Worm (Caenorhabditis elegans) whole organism, late embryonic: ENCODE results near the gene Y39F10C.3.

Experiments used
- ceh-18 ChIP-seq: sonication (generic microtip); optimal IDR thresholded peaks from 2 replicates; lab custom pipeline; 2016; ENCODE audit warnings: missing genetic modification characterization, missing compliant biosample characterization
- ceh-6 ChIP-seq: fragments of 200-800 bp; sonication (Bioruptor generic); optimal IDR thresholded peaks from 2 replicates; lab custom pipeline; 2018; ENCODE audit warnings: mild to moderate bottlenecking, missing genetic modification characterization, missing compliant biosample characterization
- dve-1 ChIP-seq: sonication (generic microtip); optimal IDR thresholded peaks from 2 replicates; lab custom pipeline; 2017; ENCODE audit warnings: antibody characterized with exemption, mild to moderate bottlenecking, missing genetic modification characterization, missing compliant biosample characterization
- elt-4 ChIP-seq: sonication (generic microtip); optimal IDR thresholded peaks from 2 replicates; lab custom pipeline; 2016; ENCODE audit warnings: missing genetic modification characterization, missing compliant biosample characterization
- eyg-1 ChIP-seq: sonication (generic microtip); optimal IDR thresholded peaks from 2 replicates; lab custom pipeline; 2016; ENCODE audit warnings: missing genotype, missing genetic modification characterization, missing compliant biosample characterization
- gmeb-2 ChIP-seq: sonication (generic microtip); optimal IDR thresholded peaks from 2 replicates; lab custom pipeline; 2016; ENCODE audit warnings: missing genetic modification characterization, inconsistent platforms, missing compliant biosample characterization
- lin-11 ChIP-seq: fragments of 200-800 bp; sonication (Bioruptor generic); optimal IDR thresholded peaks from 2 replicates; lab custom pipeline; 2018; ENCODE audit warnings: mild to moderate bottlenecking, missing genetic modification characterization, missing compliant biosample characterization
- unc-55 ChIP-seq: sonication (generic microtip); optimal IDR thresholded peaks from 2 replicates; lab custom pipeline; 2017; ENCODE audit warnings: missing biosample characterization, missing genetic modification reagents, missing genetic modification characterization

DNA sequence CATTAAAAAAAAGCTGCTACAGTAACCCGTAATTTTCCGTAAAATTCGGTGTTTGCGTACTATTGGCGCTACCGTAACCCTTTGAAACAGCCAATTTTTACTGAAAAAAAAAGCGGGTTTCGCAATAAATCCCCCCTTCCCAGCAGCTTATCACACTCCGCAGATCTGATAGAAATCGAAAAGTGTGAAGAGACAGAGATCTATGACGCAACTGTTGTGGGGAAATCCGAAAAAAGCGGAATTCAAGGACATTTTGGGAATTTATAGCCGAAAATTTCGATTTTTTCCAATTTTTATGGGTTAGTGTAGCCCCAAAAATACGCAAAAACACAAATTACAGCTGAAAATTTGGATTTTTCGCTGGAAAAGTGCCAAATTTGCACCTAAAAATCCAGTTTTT is 47.7 kb downstream of the Y39F10C.3 start:
- TF ChIP-seq elt-4 (tag; lab: Kevin White, UChicago) = no peak
- TF ChIP-seq ceh-18 = no peak
- no peak for TF ChIP-seq eyg-1 (tag; lab: Kevin White, UChicago)
- TF ChIP-seq ceh-6 (GFP tag; lab: Kevin White, UChicago) = no peak
- no peak for TF ChIP-seq dve-1
- TF ChIP-seq unc-55 (GFP tag; lab: Kevin White, UChicago) = no peak
- TF ChIP-seq gmeb-2 = no peak
- TF ChIP-seq lin-11 (tag; lab: Kevin White, UChicago) = no peak
